Fruit fly (Drosophila melanogaster): Measurements from ENCODE around the gene Hakai.

Gene Hakai

DNA sequence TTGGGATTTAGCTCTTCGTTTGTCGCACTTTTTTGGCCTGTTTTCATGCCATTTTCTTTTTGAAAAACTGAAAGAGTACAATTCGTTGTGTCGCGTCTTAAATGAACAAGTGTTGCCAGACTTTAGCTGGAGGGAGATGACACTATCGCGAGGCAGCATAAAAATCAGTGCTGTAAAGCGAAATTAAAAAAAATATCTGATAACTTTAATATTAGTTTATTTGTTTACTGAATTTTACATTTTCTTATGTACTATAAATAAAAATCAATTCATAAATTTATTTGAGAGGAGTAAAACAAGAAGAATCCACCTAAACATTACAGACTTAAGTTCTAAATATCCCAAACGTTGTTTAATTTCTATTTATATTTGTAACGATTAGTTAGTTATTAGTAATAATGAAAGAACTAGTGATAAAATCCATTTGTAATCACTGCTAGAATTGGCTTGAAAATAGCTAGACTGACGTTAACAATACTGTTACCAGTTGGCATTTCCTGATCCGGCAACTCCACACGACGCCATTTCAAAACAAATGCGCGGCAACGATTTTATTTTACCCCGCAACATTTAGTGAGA, 5.0 kb downstream of the Hakai start, which contains the start of the genes spi and msb1l (continued):
- TF ChIP-seq Jarid2 (GFP tag; optimal IDR thresholded peaks at IDR 0.05) (no peak), tx (GFP tag; optimal IDR thresholded peaks at IDR 0.05) (no peak), Hmr (GFP tag; optimal IDR thresholded peaks at IDR 0.05) (peak; percentile 56), btn (GFP tag; optimal IDR thresholded peaks at IDR 0.05) (no peak), disco-r (GFP tag; optimal IDR thresholded peaks at IDR 0.05) (no peak), gro (GFP tag; optimal IDR thresholded peaks at IDR 0.05) (no peak), zfh2 (GFP tag; optimal IDR thresholded peaks at IDR 0.05) (peak; percentile 59), CG10274 (GFP tag; optimal IDR thresholded peaks at IDR 0.05) (no peak), NfI (GFP tag; optimal IDR thresholded peaks at IDR 0.05) (peak; percentile 56), luna (GFP tag; optimal IDR thresholded peaks at IDR 0.05) (no peak), mld (GFP tag; IDR thresholded peaks at IDR 0.05; ENCODE audit: partially characterized antibody) (0 out of 3 replicates have a peak, but pooled peaks have one; percentile 41), crp (GFP tag; optimal IDR thresholded peaks at IDR 0.05) (peak in 1 of 2 experiments; percentile 12), CG4730 (GFP tag; IDR thresholded peaks at IDR 0.05) (no peak), CG9727 (GFP tag; optimal IDR thresholded peaks at IDR 0.05) (peak; percentile 60), CG32767 (GFP tag; IDR thresholded peaks at IDR 0.05) (no peak), unc-4 (GFP tag; IDR thresholded peaks at IDR 0.05; ENCODE audit: partially characterized antibody) (peak; percentile 47; the same call in 1 of the 2 replicates), rib (GFP tag; IDR thresholded peaks at IDR 0.05) (no peak), gfzf (GFP tag; optimal IDR thresholded peaks at IDR 0.05) (peak; percentile 6), Bgb (GFP tag; IDR thresholded peaks at IDR 0.05; ENCODE audit: partially characterized antibody) (no peak), slbo (GFP tag; IDR thresholded peaks at IDR 0.05) (peak; percentile 77), nom (GFP tag; optimal IDR thresholded peaks at IDR 0.05) (no peak), pan (optimal IDR thresholded peaks at IDR 0.05) (no peak), pan (GFP tag; optimal IDR thresholded peaks at IDR 0.05 in 1 of 2, IDR thresholded peaks at IDR 0.05 in 1 of 2) (no peak), MESR4 (GFP tag; optimal IDR thresholded peaks at IDR 0.05) (peak; percentile 71), lilli (GFP tag; optimal IDR thresholded peaks at IDR 0.05) (peak; percentile 47), Fer3 (tag; optimal IDR thresholded peaks at IDR 0.05) (peak; percentile 8), CG18599 (GFP tag; optimal IDR thresholded peaks at IDR 0.05) (no peak), CG7745 (tag; optimal IDR thresholded peaks at IDR 0.05) (no peak), insv (GFP tag; optimal IDR thresholded peaks at IDR 0.05) (peak in 1 of 2 experiments; percentile 29), CG10366 (GFP tag; IDR thresholded peaks at IDR 0.05) (peak; percentile 19; the same call in 1 of the 2 replicates), Camta (GFP tag; optimal IDR thresholded peaks at IDR 0.05) (no peak), CG18764 (GFP tag; optimal IDR thresholded peaks at IDR 0.05) (peak; percentile 47), Dip3 (GFP tag; optimal IDR thresholded peaks at IDR 0.05) (no peak), CG4328 (GFP tag; optimal IDR thresholded peaks at IDR 0.05) (no peak), hkb (optimal IDR thresholded peaks at IDR 0.05) (peak; percentile 41), hkb (GFP tag; IDR thresholded peaks at IDR 0.05) (no peak), CG4854 (GFP tag; optimal IDR thresholded peaks at IDR 0.05) (no peak), Fer2 (tag; optimal IDR thresholded peaks at IDR 0.05) (peak; percentile 42), sna (GFP tag; IDR thresholded peaks at IDR 0.05; ENCODE audit: partially characterized antibody) (0 out of 2 replicates have a peak, but pooled peaks have one; percentile 25), CG4360 (GFP tag; IDR thresholded peaks at IDR 0.05) (no peak), psq (GFP tag; optimal IDR thresholded peaks at IDR 0.05) (no peak), CG17385 (GFP tag; optimal IDR thresholded peaks at IDR 0.05) (peak; percentile 29), grau (tag; optimal IDR thresholded peaks at IDR 0.05) (peak; percentile 62), CG15601 (tag; optimal IDR thresholded peaks at IDR 0.05) (peak; percentile 42), org-1 (GFP tag; optimal IDR thresholded peaks at IDR 0.05) (no peak), BtbVII (GFP tag; optimal IDR thresholded peaks at IDR 0.05) (no peak), sisA (GFP tag; IDR thresholded peaks at IDR 0.05) (peak; percentile 49; the same call in 1 of the 2 replicates), hth (optimal IDR thresholded peaks at IDR 0.05) (no peak), tgo (GFP tag; IDR thresholded peaks at IDR 0.05) (no peak), gce (GFP tag; IDR thresholded peaks at IDR 0.05) (no peak)

Measured in whole organism, embryonic.